Worm (Caenorhabditis elegans): ENCODE results near the gene npr-20.

The npr-20 gene

DNA sequence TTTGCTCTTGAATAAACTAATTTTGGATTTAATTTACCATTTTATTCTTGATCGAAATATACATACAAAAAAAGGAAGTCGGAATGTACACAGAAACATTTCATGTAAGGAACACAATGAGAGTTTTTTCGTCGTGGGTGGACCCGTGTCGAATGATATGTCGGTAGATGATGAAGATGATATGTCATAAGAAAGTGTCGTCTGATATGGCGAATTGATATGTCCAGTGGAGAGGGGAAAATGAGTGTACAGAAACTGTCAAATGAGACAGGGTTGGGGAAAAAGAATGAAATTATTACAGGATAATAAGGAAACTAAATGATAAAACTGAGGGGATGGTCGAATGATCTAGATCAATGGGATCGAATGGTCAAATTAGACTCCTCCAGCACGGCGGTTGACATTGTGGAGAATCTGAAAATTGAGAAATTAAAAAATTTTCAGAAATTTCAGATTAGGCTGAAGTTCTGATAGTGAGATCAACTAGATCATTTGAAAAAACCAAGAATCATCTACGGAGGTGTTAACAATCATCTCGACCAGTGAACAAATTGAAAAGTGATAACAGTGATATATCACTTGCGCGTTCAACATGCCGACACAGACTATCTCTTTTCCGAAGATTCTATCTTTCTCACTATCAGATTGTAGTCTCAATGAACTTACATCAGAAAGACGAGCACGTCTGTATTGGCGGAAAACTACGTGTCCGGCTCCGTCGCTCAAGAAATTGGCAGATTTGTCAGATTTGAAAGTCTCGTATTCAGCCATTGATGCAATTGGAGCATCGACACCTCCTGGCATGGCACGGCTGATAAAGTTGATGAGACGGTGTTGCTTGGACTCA is 44.6 kb downstream of the npr-20 start (continued):
- TF ChIP-seq set-16 (GFP tag; IDR thresholded peaks at IDR 0.05) (no peak), jun-1 (tag; optimal IDR thresholded peaks at IDR 0.05) (no peak), ceh-44 (GFP tag; IDR thresholded peaks at IDR 0.05) (no peak), aly-2 (tag; optimal IDR thresholded peaks at IDR 0.05) (no peak), ama-1 (optimal IDR thresholded peaks at IDR 0.05) (peak; percentile 92), mxl-2 (GFP tag; conservative IDR thresholded peaks at IDR 0.05) (no peak), lin-15B (tag; optimal IDR thresholded peaks at IDR 0.05) (no peak), daf-8 (GFP tag; IDR thresholded peaks at IDR 0.05) (no peak), lsy-2 (tag; optimal IDR thresholded peaks at IDR 0.05) (peak in 1 of 2 experiments; percentile 44), mes-2 (tag; optimal IDR thresholded peaks at IDR 0.05; ENCODE audit: poor library complexity, severe bottlenecking) (peak; percentile 41), aha-1 (tag) (peak; percentile 98), nhr-102 (tag; optimal IDR thresholded peaks at IDR 0.05) (peak; percentile 46), zip-2 (tag; optimal IDR thresholded peaks at IDR 0.05) (no peak), egl-43 (GFP tag; IDR thresholded peaks at IDR 0.05) (no peak), egl-27 (tag; optimal IDR thresholded peaks at IDR 0.05) (no peak), T26A8.4 (GFP tag; IDR thresholded peaks at IDR 0.05) (peak; percentile 91), madf-9 (GFP tag; conservative IDR thresholded peaks at IDR 0.05) (no peak)

ce11 chrII:8818978-8819896 is 45.7 kb downstream of the npr-20 start, which contains the start of gene F46C5.10:
F46C5.10 (minus strand) TSS chrII:8819028.
- TF ChIP-seq nhr-6 (tag; optimal IDR thresholded peaks at IDR 0.05) (peak; percentile 49), ztf-7 (tag; optimal IDR thresholded peaks at IDR 0.05) (no peak), fos-1 (tag; optimal IDR thresholded peaks at IDR 0.05) (no peak), D1046.2 (GFP tag; IDR thresholded peaks at IDR 0.05) (no peak), saeg-2 (GFP tag; IDR thresholded peaks at IDR 0.05) (no peak), mep-1 (tag; optimal IDR thresholded peaks at IDR 0.05) (peak; percentile 65), unc-39 (tag; optimal IDR thresholded peaks at IDR 0.05) (no peak), unc-130 (GFP tag; optimal IDR thresholded peaks at IDR 0.05) (no peak), madf-5 (GFP tag; IDR thresholded peaks at IDR 0.05) (no peak), ceh-32 (tag; optimal IDR thresholded peaks at IDR 0.05; ENCODE audit: poor library complexity) (no peak), daf-8 (GFP tag; IDR thresholded peaks at IDR 0.05) (no peak), snpc-4 (tag; optimal IDR thresholded peaks at IDR 0.05) (no peak), arid-1 (GFP tag; conservative IDR thresholded peaks at IDR 0.05) (no peak), php-3 (GFP tag; IDR thresholded peaks at IDR 0.05) (no peak), cey-2 (tag; optimal IDR thresholded peaks at IDR 0.05; ENCODE audit: borderline replicate concordance, insufficient read depth) (no peak), lin-38 (GFP tag; IDR thresholded peaks at IDR 0.05) (no peak), ama-1 (optimal IDR thresholded peaks at IDR 0.05) (no peak), zag-1 (tag; optimal IDR thresholded peaks at IDR 0.05) (no peak), hmg-1.1 (GFP tag; IDR thresholded peaks at IDR 0.05) (no peak), gei-8 (GFP tag; optimal IDR thresholded peaks at IDR 0.05) (no peak), tra-1 (GFP tag; IDR thresholded peaks at IDR 0.05) (no peak), aha-1 (tag) (peak; percentile 65), lsy-2 (tag; optimal IDR thresholded peaks at IDR 0.05) (peak; percentile 10 to 53), nhr-48 (tag; optimal IDR thresholded peaks at IDR 0.05) (peak; percentile 55), unc-62 (GFP tag; optimal IDR thresholded peaks at IDR 0.05 in 1 of 2) (peak in 1 of 2 experiments; percentile 89), unc-62 (tag; optimal IDR thresholded peaks at IDR 0.05) (no peak), F10B5.3 (tag; optimal IDR thresholded peaks at IDR 0.05) (no peak), F26F4.8 (GFP tag; conservative IDR thresholded peaks at IDR 0.05) (no peak), pha-4 (GFP tag; IDR thresholded peaks at IDR 0.05) (no peak), pha-4 (tag; optimal IDR thresholded peaks at IDR 0.05) (no peak), nhr-102 (tag; optimal IDR thresholded peaks at IDR 0.05) (no peak), zip-2 (tag; optimal IDR thresholded peaks at IDR 0.05) (no peak), hlh-30 (tag; optimal IDR thresholded peaks at IDR 0.05; ENCODE audit: insufficient read depth) (peak; percentile 60), nhr-28 (tag; optimal IDR thresholded peaks at IDR 0.05) (peak; percentile 25), zip-11 (GFP tag; IDR thresholded peaks at IDR 0.05) (no peak), Y105C5A.15 (GFP tag; IDR thresholded peaks at IDR 0.05) (no peak)
